Worm (Caenorhabditis elegans) whole organism, L3 larva: Measurements from ENCODE around the gene F55D1.1.

Experiments used
- R02D3.7 ChIP-seq: fragments of 150-350 bp; optimal IDR thresholded peaks from 2 replicates; lab custom pipeline; 2014; ENCODE audit warnings: missing biosample characterization, missing genetic modification characterization
- aly-2 ChIP-seq: fragments of 150-350 bp; optimal IDR thresholded peaks from 2 replicates; lab custom pipeline; 2014; ENCODE audit warnings: missing biosample characterization, missing genetic modification characterization
- ceh-16 ChIP-seq: sonication (generic microtip); optimal IDR thresholded peaks from 2 replicates; lab custom pipeline; 2017; ENCODE audit warnings: missing biosample characterization, missing genetic modification characterization
- ceh-28 ChIP-seq: fragments of 150-350 bp; optimal IDR thresholded peaks from 2 replicates; lab custom pipeline; 2014; ENCODE audit warnings: missing biosample characterization, missing genetic modification reagents, missing genetic modification characterization
- ceh-9 ChIP-seq: sonication (generic microtip); optimal IDR thresholded peaks from 2 replicates; lab custom pipeline; 2018; ENCODE audit warnings: missing biosample characterization, missing genetic modification characterization
- daf-12 ChIP-seq: fragments of 150-350 bp; optimal IDR thresholded peaks from 2 replicates; lab custom pipeline; 2014; ENCODE audit warnings: missing biosample characterization, missing genetic modification reagents, missing genetic modification characterization
- egl-27 ChIP-seq: sonication (generic microtip); optimal IDR thresholded peaks from 4 replicates; lab custom pipeline; 2017; ENCODE audit warnings: missing biosample characterization, missing genetic modification reagents, missing genetic modification characterization
- egl-5 ChIP-seq: fragments of 150-350 bp; optimal IDR thresholded peaks from 2 replicates; lab custom pipeline; 2017; ENCODE audit warnings: missing biosample characterization, missing genetic modification reagents, missing genetic modification characterization, inconsistent platforms
- elt-1 ChIP-seq: fragments of 150-350 bp; optimal IDR thresholded peaks from 2 replicates; lab custom pipeline; 2014; ENCODE audit warnings: missing biosample characterization, missing genetic modification characterization
- elt-2 ChIP-seq: sonication (generic microtip); optimal IDR thresholded peaks from 2 replicates; lab custom pipeline; 2016; ENCODE audit warnings: missing genetic modification reagents, mild to moderate bottlenecking, missing genetic modification characterization, missing compliant biosample characterization
- eor-1 ChIP-seq, 2 experiments: fragments of 150-350 bp; optimal IDR thresholded peaks; 2 replicates each; lab custom pipeline; 2014 to 2018; ENCODE audit warnings: missing biosample characterization in 2 of 2, missing genetic modification characterization in 2 of 2
- fkh-2 ChIP-seq: fragments of 150-350 bp; optimal IDR thresholded peaks from 2 replicates; lab custom pipeline; 2014; ENCODE audit warnings: missing biosample characterization, missing genetic modification reagents, missing genetic modification characterization
- hmg-11 ChIP-seq: sonication (generic microtip); optimal IDR thresholded peaks from 2 replicates; lab custom pipeline; 2016; ENCODE audit warnings: missing genetic modification characterization, missing compliant biosample characterization
- jun-1 ChIP-seq: fragments of 150-350 bp; optimal IDR thresholded peaks from 2 replicates; lab custom pipeline; 2014; ENCODE audit warnings: missing biosample characterization, missing genetic modification reagents, missing genetic modification characterization
- lin-15B ChIP-seq: fragments of 150-350 bp; optimal IDR thresholded peaks from 2 replicates; lab custom pipeline; 2014; ENCODE audit warnings: missing biosample characterization, missing genetic modification characterization
- lin-39 ChIP-seq: fragments of 150-350 bp; optimal IDR thresholded peaks from 2 replicates; lab custom pipeline; 2018; ENCODE audit warnings: missing biosample characterization, missing genetic modification reagents, missing genetic modification characterization
- lsy-12 ChIP-seq: sonication (generic microtip); optimal IDR thresholded peaks from 2 replicates; lab custom pipeline; 2016; ENCODE audit warnings: mild to moderate bottlenecking, missing genetic modification characterization, missing compliant biosample characterization
- mdl-1 ChIP-seq: fragments of 150-350 bp; optimal IDR thresholded peaks from 2 replicates; lab custom pipeline; 2014; ENCODE audit warnings: missing biosample characterization, missing genetic modification characterization
- mml-1 ChIP-seq: fragments of 150-350 bp; sonication (generic microtip); optimal IDR thresholded peaks from 3 replicates; lab custom pipeline; 2014; ENCODE audit warnings: missing biosample characterization, missing genetic modification characterization
- nfya-1 ChIP-seq: sonication (generic microtip); optimal IDR thresholded peaks from 2 replicates; lab custom pipeline; 2017; ENCODE audit warnings: missing genetic modification characterization, mild to moderate bottlenecking, missing compliant biosample characterization, antibody characterized with exemption, moderate library complexity; ENCODE audit not compliant: insufficient read depth
- nhr-11 ChIP-seq: fragments of 150-350 bp; optimal IDR thresholded peaks from 2 replicates; lab custom pipeline; 2014; ENCODE audit warnings: missing biosample characterization, missing genetic modification characterization
- nhr-23 ChIP-seq: fragments of 150-350 bp; optimal IDR thresholded peaks from 2 replicates; lab custom pipeline; 2014; ENCODE audit warnings: missing biosample characterization, missing genetic modification reagents, missing genetic modification characterization
- nhr-237 ChIP-seq: fragments of 150-350 bp; optimal IDR thresholded peaks from 2 replicates; lab custom pipeline; 2014; ENCODE audit warnings: missing biosample characterization, missing genetic modification characterization
- nhr-25 ChIP-seq: sonication (generic microtip); optimal IDR thresholded peaks from 2 replicates; lab custom pipeline; 2017; ENCODE audit warnings: missing biosample characterization, missing genetic modification characterization
- nhr-28 ChIP-seq: fragments of 150-350 bp; optimal IDR thresholded peaks from 2 replicates; lab custom pipeline; 2014; ENCODE audit warnings: missing biosample characterization, missing genetic modification characterization
- nhr-43 ChIP-seq: sonication (generic microtip); optimal IDR thresholded peaks from 2 replicates; lab custom pipeline; 2016; ENCODE audit warnings: mild to moderate bottlenecking, missing genetic modification characterization, missing compliant biosample characterization; ENCODE audit not compliant: poor library complexity, severe bottlenecking
- nhr-76 ChIP-seq: fragments of 150-350 bp; sonication (generic microtip); optimal IDR thresholded peaks from 5 replicates; lab custom pipeline; 2014; ENCODE audit warnings: missing biosample characterization, missing genetic modification characterization
- pha-4 ChIP-seq: fragments of 150-350 bp; optimal IDR thresholded peaks from 2 replicates; lab custom pipeline; 2014; ENCODE audit warnings: missing biosample characterization, missing genetic modification reagents, missing genetic modification characterization
- pqm-1 ChIP-seq: fragments of 150-350 bp; optimal IDR thresholded peaks from 2 replicates; lab custom pipeline; 2017; ENCODE audit warnings: missing biosample characterization, missing genetic modification characterization, inconsistent platforms
- sea-2 ChIP-seq: fragments of 150-350 bp; sonication (generic microtip); optimal IDR thresholded peaks from 4 replicates; lab custom pipeline; 2014; ENCODE audit warnings: missing biosample characterization, missing genetic modification reagents, missing genetic modification characterization
- tbx-2 ChIP-seq: sonication (generic microtip); optimal IDR thresholded peaks from 2 replicates; lab custom pipeline; 2016; ENCODE audit warnings: mild to moderate bottlenecking, missing genetic modification characterization, missing compliant biosample characterization
- unc-62 ChIP-seq: fragments of 150-350 bp; sonication (generic microtip); optimal IDR thresholded peaks from 4 replicates; lab custom pipeline; 2014; ENCODE audit warnings: missing biosample characterization, missing genetic modification reagents, missing genetic modification characterization
- zag-1 ChIP-seq: fragments of 150-350 bp; optimal IDR thresholded peaks from 2 replicates; lab custom pipeline; 2014; ENCODE audit warnings: missing biosample characterization, missing genetic modification characterization
- ztf-11 ChIP-seq: fragments of 150-350 bp; optimal IDR thresholded peaks from 2 replicates; lab custom pipeline; 2014; ENCODE audit warnings: missing biosample characterization, missing genetic modification characterization
- ztf-4 ChIP-seq: fragments of 150-350 bp; optimal IDR thresholded peaks from 2 replicates; lab custom pipeline; 2014; ENCODE audit warnings: missing biosample characterization, missing genetic modification characterization

F55D1.1 gene

DNA sequence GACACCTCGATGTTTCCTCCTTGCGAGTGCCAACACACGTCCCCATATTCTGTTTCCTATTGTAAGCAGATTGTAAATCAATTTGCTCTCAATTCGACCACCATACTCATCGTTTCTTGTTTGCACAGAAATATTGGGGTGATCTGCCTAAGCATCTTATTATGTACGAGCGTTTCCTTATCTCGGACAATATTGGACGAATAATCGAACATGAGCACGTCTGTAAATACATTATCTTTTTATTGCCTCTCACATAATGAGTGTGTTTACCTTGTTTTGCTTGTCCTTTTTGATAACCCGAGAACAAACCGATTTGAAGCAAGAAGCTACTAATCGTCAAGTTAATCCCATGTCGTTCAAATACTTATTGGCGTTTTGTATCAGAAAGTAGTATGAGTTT, 34.5 kb upstream of the F55D1.1 start:
- TF ChIP-seq nhr-237 (tag; lab: Kevin White, UChicago) (no peak), eor-1 (tag; optimal IDR thresholded peaks at IDR 0.05; lab: Kevin White, UChicago) (no peak), mdl-1 (tag; lab: Kevin White, UChicago) (no peak), fkh-2 (tag; lab: Kevin White, UChicago) (no peak), nhr-23 (tag; lab: Kevin White, UChicago) (no peak), elt-2 (tag; lab: Kevin White, UChicago) (no peak), nhr-11 (tag; lab: Kevin White, UChicago) (no peak), nhr-25 (tag; lab: Kevin White, UChicago) (no peak), ceh-28 (tag; lab: Kevin White, UChicago) (no peak), egl-27 (no peak), lsy-12 (tag; lab: Kevin White, UChicago) (no peak), aly-2 (tag; lab: Kevin White, UChicago) (no peak), ztf-11 (tag; lab: Kevin White, UChicago) (no peak), daf-12 (tag; lab: Kevin White, UChicago) (no peak), tbx-2 (tag; lab: Kevin White, UChicago) (no peak), egl-5 (no peak), jun-1 (tag; lab: Kevin White, UChicago) (no peak), ztf-4 (tag; lab: Kevin White, UChicago) (no peak), mml-1 (tag; lab: Kevin White, UChicago) (no peak)

ce11 chrX:5457184-5457583, 32.5 kb upstream of the F55D1.1 start:
- no peak for TF ChIP-seq nhr-25 (tag; lab: Kevin White, UChicago)
- no peak for TF ChIP-seq nhr-76
- TF ChIP-seq nhr-43 (tag; lab: Kevin White, UChicago), result no peak
- TF ChIP-seq R02D3.7 (tag; lab: Kevin White, UChicago), result no peak
- no peak for TF ChIP-seq mml-1 (tag; lab: Kevin White, UChicago)
- no peak for TF ChIP-seq nhr-11 (tag; lab: Kevin White, UChicago)
- TF ChIP-seq nfya-1, result no peak
- no peak for TF ChIP-seq fkh-2 (tag; lab: Kevin White, UChicago)
- TF ChIP-seq nhr-28, result no peak
- TF ChIP-seq eor-1 (tag; optimal IDR thresholded peaks at IDR 0.05; lab: Kevin White, UChicago), result no peak
- no peak for TF ChIP-seq elt-1 (tag; lab: Kevin White, UChicago)
- TF ChIP-seq unc-62 (GFP tag; lab: Kevin White, UChicago), result no peak
- no peak for TF ChIP-seq jun-1 (tag; lab: Kevin White, UChicago)
- TF ChIP-seq lin-15B (tag; lab: Kevin White, UChicago), result no peak

DNA sequence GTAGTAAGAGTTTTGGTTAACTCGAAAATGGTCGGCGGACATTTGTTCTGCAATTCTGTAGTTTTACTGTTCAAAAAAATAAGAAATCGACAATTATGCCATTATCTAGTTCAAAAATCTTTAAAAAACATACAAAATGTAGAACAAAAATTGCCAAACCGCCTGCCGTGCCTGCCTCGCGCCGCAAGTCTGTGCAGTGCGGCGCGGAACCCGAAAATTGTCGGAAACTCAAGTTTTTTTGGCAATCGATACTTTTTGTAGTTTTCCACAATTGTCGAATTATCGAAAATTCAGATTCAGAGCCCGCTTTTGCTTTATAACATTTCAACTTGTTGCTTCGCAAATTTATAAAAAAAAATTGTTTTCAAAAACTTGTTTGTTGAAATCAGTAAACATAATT, 31.6 kb upstream of the F55D1.1 start:
- TF ChIP-seq ceh-9 (no peak), nhr-76 (no peak), pha-4 (no peak), lin-39 (no peak), egl-5 (no peak)

DNA sequence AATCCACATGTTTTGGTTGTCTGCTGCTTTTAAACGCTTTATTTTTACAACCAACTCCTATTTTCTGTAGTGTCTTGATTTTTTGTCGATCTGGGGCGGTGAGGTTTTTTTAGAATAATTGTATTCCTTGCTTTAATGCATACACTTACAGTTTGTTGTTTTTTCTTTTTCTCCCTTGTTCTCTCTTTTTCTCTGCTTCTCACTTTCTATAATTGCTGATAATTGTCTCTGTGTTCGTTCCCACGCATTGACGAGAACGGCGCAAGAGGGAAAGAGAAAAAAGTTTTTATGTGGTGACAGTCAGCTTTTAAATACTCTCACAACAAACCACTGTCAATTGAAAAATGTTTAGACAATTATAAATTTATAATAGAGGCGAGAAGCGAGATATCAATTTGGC, 30.9 kb upstream of the F55D1.1 start:
- no peak for TF ChIP-seq nhr-23 (tag; lab: Kevin White, UChicago)
- no peak for TF ChIP-seq nhr-43 (tag; lab: Kevin White, UChicago)
- TF ChIP-seq sea-2 (GFP tag; lab: Kevin White, UChicago), result no peak
- TF ChIP-seq aly-2 (tag; lab: Kevin White, UChicago), result no peak
- TF ChIP-seq elt-2 (tag; lab: Kevin White, UChicago), result peak; percentile 31

DNA sequence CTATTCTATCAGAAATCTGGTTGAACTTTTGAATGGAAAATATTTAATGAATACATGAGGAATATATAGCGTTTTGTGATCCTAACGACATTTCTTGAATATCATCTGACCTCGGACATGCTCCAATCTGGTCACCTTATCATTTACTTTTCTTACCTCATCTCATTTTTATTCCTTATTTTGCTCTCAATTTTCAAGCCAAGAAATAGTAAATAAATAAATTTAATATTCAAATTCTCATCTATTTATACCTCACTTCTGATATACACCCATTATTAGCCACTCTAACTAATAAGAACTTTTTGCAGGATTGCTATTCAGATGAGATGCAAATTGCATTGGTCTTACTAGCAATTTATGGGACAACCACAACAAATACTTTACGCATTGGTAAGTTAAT, 28.7 kb upstream of the F55D1.1 start, which contains the start of gene ddr-1:
TSS of gene ddr-1 (plus strand) at position 301 of the 400 bp plus-strand sequence.
- TF ChIP-seq nfya-1 (no peak), zag-1 (tag; lab: Kevin White, UChicago) (no peak), egl-27 (no peak), ceh-16 (tag; lab: Kevin White, UChicago) (no peak), nhr-28 (no peak), pqm-1 (tag; lab: Kevin White, UChicago) (no peak), ceh-9 (no peak), hmg-11 (tag; lab: Kevin White, UChicago) (no peak), ceh-28 (tag; lab: Kevin White, UChicago) (no peak), lsy-12 (tag; lab: Kevin White, UChicago) (no peak), lin-15B (tag; lab: Kevin White, UChicago) (no peak), ztf-11 (tag; lab: Kevin White, UChicago) (no peak), pha-4 (no peak)
